Worm (Caenorhabditis elegans) whole organism, L2 larva: ENCODE data around the gene rpn-2.

ENCODE experiments used
- C34F6.9 ChIP-seq: fragments of 150-350 bp; optimal IDR thresholded peaks from 2 replicates; lab custom pipeline; 2014; ENCODE audit warnings: missing biosample characterization, missing genetic modification characterization
- F13H6.1 ChIP-seq: sonication (generic microtip); optimal IDR thresholded peaks from 2 replicates; lab custom pipeline; 2016; ENCODE audit warnings: missing genetic modification characterization, missing compliant biosample characterization
- Y55F3AM.14 ChIP-seq: fragments of 200-800 bp; sonication (Bioruptor generic); optimal IDR thresholded peaks from 2 replicates; lab custom pipeline; 2018; ENCODE audit warnings: mild to moderate bottlenecking, missing genetic modification characterization, missing compliant biosample characterization
- alr-1 ChIP-seq: fragments of 150-350 bp; optimal IDR thresholded peaks from 2 replicates; lab custom pipeline; 2014; ENCODE audit warnings: missing biosample characterization, missing genetic modification characterization
- aly-2 ChIP-seq: fragments of 150-350 bp; optimal IDR thresholded peaks from 2 replicates; lab custom pipeline; 2014; ENCODE audit warnings: missing biosample characterization, missing genetic modification characterization
- ama-1 ChIP-seq: fragments of 150-350 bp; optimal IDR thresholded peaks from 2 replicates; lab custom pipeline; 2018; ENCODE audit warnings: inconsistent platforms
- blmp-1 ChIP-seq: sonication (generic microtip); optimal IDR thresholded peaks from 2 replicates; lab custom pipeline; 2017; ENCODE audit warnings: missing genetic modification characterization, mild to moderate bottlenecking, missing compliant biosample characterization, antibody characterized with exemption, moderate library complexity; ENCODE audit not compliant: insufficient read depth
- ceh-82 ChIP-seq: fragments of 150-350 bp; optimal IDR thresholded peaks from 2 replicates; lab custom pipeline; 2014; ENCODE audit warnings: missing biosample characterization, missing genetic modification characterization
- crh-2 ChIP-seq: sonication (generic microtip); optimal IDR thresholded peaks from 2 replicates; lab custom pipeline; 2017; ENCODE audit warnings: missing biosample characterization, missing genetic modification characterization
- dmd-4 ChIP-seq: sonication (generic microtip); optimal IDR thresholded peaks from 2 replicates; lab custom pipeline; 2017; ENCODE audit warnings: missing biosample characterization, missing genetic modification characterization
- egl-27 ChIP-seq: sonication (generic microtip); optimal IDR thresholded peaks from 3 replicates; lab custom pipeline; 2017; ENCODE audit warnings: missing biosample characterization, missing genetic modification reagents, missing genetic modification characterization
- fos-1 ChIP-seq: fragments of 150-350 bp; optimal IDR thresholded peaks from 2 replicates; lab custom pipeline; 2014; ENCODE audit warnings: missing biosample characterization, missing genetic modification characterization
- gmeb-1 ChIP-seq: fragments of 150-350 bp; optimal IDR thresholded peaks from 2 replicates; lab custom pipeline; 2014; ENCODE audit warnings: missing biosample characterization, missing genetic modification characterization
- lin-11 ChIP-seq: fragments of 150-350 bp; sonication (generic microtip); optimal IDR thresholded peaks from 2 replicates; lab custom pipeline; 2014; ENCODE audit warnings: missing biosample characterization, missing genetic modification characterization, inconsistent platforms, mixed read lengths
- lsy-2 ChIP-seq, 2 experiments: fragments of 150-350 bp in 1 of 2; sonication (generic microtip) in 1 of 2; optimal IDR thresholded peaks; 2 replicates each; lab custom pipeline; 2014 to 2017; ENCODE audit warnings: missing biosample characterization in 2 of 2, missing genetic modification characterization in 2 of 2
- mab-5 ChIP-seq: fragments of 150-350 bp; optimal IDR thresholded peaks from 2 replicates; lab custom pipeline; 2014; ENCODE audit warnings: missing biosample characterization, missing genetic modification characterization
- mbf-1 ChIP-seq: sonication (generic microtip); optimal IDR thresholded peaks from 2 replicates; lab custom pipeline; 2017; ENCODE audit warnings: missing biosample characterization, missing genetic modification characterization
- mdl-1 ChIP-seq, 2 experiments: fragments of 150-350 bp in 1 of 2; sonication (generic microtip) in 1 of 2; optimal IDR thresholded peaks; 2 replicates each; lab custom pipeline; 2017; ENCODE audit warnings: missing biosample characterization in 2 of 2, missing genetic modification characterization in 2 of 2
- nhr-10 ChIP-seq: sonication (generic microtip); optimal IDR thresholded peaks from 2 replicates; lab custom pipeline; 2017; ENCODE audit warnings: missing biosample characterization, missing genetic modification characterization
- nhr-12 ChIP-seq: fragments of 150-350 bp; optimal IDR thresholded peaks from 2 replicates; lab custom pipeline; 2014; ENCODE audit warnings: missing biosample characterization, missing genetic modification characterization
- nhr-21 ChIP-seq: fragments of 150-350 bp; optimal IDR thresholded peaks from 2 replicates; lab custom pipeline; 2014; ENCODE audit warnings: missing biosample characterization, missing genetic modification characterization
- nhr-23 ChIP-seq: fragments of 150-350 bp; optimal IDR thresholded peaks from 2 replicates; lab custom pipeline; 2014; ENCODE audit warnings: missing biosample characterization, missing genetic modification reagents, missing genetic modification characterization
- nhr-25 ChIP-seq: fragments of 150-350 bp; sonication (generic microtip); optimal IDR thresholded peaks from 3 replicates; lab custom pipeline; 2014; ENCODE audit warnings: missing biosample characterization, missing genetic modification characterization
- nhr-77 ChIP-seq: fragments of 150-350 bp; optimal IDR thresholded peaks from 2 replicates; lab custom pipeline; 2014; ENCODE audit warnings: missing biosample characterization, missing genetic modification characterization
- sma-3 ChIP-seq: sonication (generic microtip); optimal IDR thresholded peaks from 2 replicates; lab custom pipeline; 2016; ENCODE audit warnings: missing genetic modification reagents, missing genetic modification characterization, missing compliant biosample characterization
- sma-9 ChIP-seq, 2 experiments: fragments of 150-350 bp in 1 of 2; sonication (generic microtip) in 1 of 2; optimal IDR thresholded peaks; 2 replicates each; lab custom pipeline; 2014 to 2016; ENCODE audit warnings: missing genetic modification characterization in 2 of 2, mild to moderate bottlenecking in 1 of 2, missing biosample characterization in 1 of 2, missing compliant biosample characterization in 1 of 2, missing genetic modification reagents in 1 of 2, moderate library complexity in 1 of 2
- unc-39 ChIP-seq: fragments of 150-350 bp; optimal IDR thresholded peaks from 2 replicates; lab custom pipeline; 2014; ENCODE audit warnings: missing biosample characterization, missing genetic modification characterization
- unc-55 ChIP-seq: fragments of 150-350 bp; sonication (generic microtip); optimal IDR thresholded peaks from 3 replicates; lab custom pipeline; 2014; ENCODE audit warnings: missing biosample characterization, missing genetic modification reagents, missing genetic modification characterization
- unc-62 ChIP-seq: fragments of 150-350 bp; optimal IDR thresholded peaks from 2 replicates; lab custom pipeline; 2014; ENCODE audit warnings: missing biosample characterization, missing genetic modification reagents, missing genetic modification characterization
- zag-1 ChIP-seq: fragments of 150-350 bp; optimal IDR thresholded peaks from 2 replicates; lab custom pipeline; 2014; ENCODE audit warnings: missing biosample characterization, missing genetic modification characterization

Gene rpn-2

DNA sequence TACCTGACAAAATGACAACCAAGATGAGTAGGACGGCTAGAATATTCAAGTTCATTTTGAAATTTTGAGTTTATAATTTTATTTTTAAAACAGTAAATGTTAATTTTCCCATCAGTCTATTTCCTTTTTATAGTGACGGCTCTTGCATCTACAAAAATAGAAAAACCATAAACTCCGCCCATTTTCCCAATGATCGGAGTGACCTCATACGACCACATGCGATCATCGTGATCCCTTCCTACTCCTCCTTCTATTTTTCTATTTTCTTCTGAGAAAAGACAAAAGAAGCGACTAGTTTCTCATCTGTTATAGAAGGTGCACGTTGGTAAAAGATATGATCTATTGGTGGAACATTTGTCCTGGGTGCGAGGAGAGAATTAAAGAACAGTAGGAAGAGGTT, 16.5 kb downstream of the rpn-2 start, which contains the start of gene C23G10.11:
Gene C23G10.11, minus strand, starts transcription at position 101 of the 400 bp plus-strand sequence.
- TF ChIP-seq C34F6.9 (tag; lab: Kevin White, UChicago) (no peak), lin-11 (no peak), Y55F3AM.14 (GFP tag; lab: Kevin White, UChicago) (no peak), nhr-77 (tag; lab: Kevin White, UChicago) (no peak), sma-3 (GFP tag; lab: Kevin White, UChicago) (no peak), mdl-1 (tag; optimal IDR thresholded peaks at IDR 0.05; lab: Kevin White, UChicago) (no peak)

DNA sequence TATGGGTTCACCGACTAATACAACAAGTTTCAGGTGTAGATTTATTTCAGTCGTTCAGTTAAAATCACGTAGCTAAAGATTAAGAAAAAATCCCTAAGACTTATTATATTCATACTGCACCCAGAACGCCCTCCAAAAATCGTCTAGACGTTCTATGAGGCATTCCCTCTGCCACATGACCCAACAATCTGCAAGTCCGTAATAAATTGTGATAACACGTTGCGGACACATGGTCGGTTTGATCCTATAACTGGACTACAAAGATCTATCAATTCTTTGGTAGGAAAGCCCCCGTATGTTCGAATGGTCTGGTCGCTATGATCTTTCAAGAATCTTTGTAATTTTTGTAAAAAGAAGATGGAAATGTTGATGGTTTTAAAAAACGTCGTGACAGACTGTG, 17.0 kb downstream of the rpn-2 start:
- TF ChIP-seq nhr-21 (tag; lab: Kevin White, UChicago): peak; percentile 57
- TF ChIP-seq nhr-12 (tag; lab: Kevin White, UChicago): no peak
- peak; percentile 56 for TF ChIP-seq sma-9 (GFP tag; optimal IDR thresholded peaks at IDR 0.05; lab: Kevin White, UChicago)
- TF ChIP-seq sma-9 (tag; optimal IDR thresholded peaks at IDR 0.05; lab: Kevin White, UChicago): no peak
- TF ChIP-seq blmp-1 (tag; lab: Kevin White, UChicago): peak; percentile 41
- no peak for TF ChIP-seq unc-62 (GFP tag; lab: Kevin White, UChicago)
- no peak for TF ChIP-seq nhr-10 (tag; lab: Kevin White, UChicago)
- TF ChIP-seq sma-3 (GFP tag; lab: Kevin White, UChicago): no peak
- TF ChIP-seq egl-27 (tag; lab: Kevin White, UChicago): no peak
- TF ChIP-seq, all 48 proteins: peak for 3

DNA sequence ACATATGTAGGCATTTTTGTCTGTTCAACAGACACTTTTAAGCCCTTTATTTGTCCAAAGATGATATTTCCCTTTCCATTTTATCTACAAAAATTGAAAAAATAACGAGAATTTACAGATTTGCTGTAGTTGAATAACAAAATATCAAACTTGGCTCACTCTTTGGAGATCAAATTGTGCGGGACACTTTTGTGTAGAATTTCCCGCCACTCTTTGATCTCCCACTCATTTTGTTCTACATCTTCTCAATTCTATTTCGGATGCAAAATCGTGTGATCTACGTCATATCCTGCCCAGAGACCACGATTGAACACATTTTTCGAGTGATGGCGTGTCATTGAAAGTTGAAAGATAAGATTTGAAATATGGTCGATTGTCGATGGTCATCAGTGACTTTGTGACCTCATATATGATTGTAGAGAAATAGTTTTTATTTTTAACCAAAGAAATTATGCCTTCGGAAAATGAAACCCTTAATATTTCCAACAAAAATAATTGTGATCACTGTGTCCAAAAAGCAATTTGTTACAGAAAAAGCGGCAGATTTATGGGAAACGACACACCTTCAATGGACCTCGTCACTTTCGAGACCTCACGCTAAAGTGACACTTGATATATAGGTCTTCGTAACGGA, 18.0 kb downstream of the rpn-2 start, which contains the start of gene hot-4:
Gene hot-4, plus strand, starts transcription at position 584 of the 634 bp plus-strand sequence.
- TF ChIP-seq aly-2 (tag; lab: Kevin White, UChicago) (no peak), zag-1 (tag; lab: Kevin White, UChicago) (no peak), blmp-1 (tag; lab: Kevin White, UChicago) (no peak), ama-1 (no peak), unc-62 (GFP tag; lab: Kevin White, UChicago) (no peak), lsy-2 (tag; optimal IDR thresholded peaks at IDR 0.05; lab: Kevin White, UChicago) (no peak), ceh-82 (no peak), mab-5 (no peak), egl-27 (tag; lab: Kevin White, UChicago) (no peak), sma-9 (GFP tag; optimal IDR thresholded peaks at IDR 0.05; lab: Kevin White, UChicago) (no peak), sma-9 (tag; optimal IDR thresholded peaks at IDR 0.05; lab: Kevin White, UChicago) (no peak), F13H6.1 (tag; lab: Kevin White, UChicago) (no peak)

DNA sequence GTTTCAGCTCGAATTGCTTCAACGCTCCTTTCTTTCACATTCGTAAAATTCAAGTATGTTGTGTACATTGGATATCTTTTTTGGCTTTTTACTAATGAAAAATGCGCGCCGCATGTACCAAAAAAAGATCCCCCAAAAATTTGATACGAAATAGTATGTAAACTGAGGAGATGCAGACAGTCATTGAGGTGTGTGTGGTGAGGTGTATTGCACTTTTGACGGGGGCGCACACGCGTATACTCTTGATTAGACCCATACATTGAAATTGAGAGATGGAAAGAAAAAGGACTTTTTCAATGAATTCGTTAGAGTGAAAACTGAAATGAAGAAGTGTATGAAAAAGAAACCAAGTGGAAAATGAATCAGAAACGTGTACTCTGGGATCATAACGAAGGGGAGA, 22.4 kb downstream of the rpn-2 start:
- TF ChIP-seq alr-1 (tag; lab: Kevin White, UChicago): no peak
- TF ChIP-seq unc-55: peak; percentile 8
- no peak for TF ChIP-seq nhr-10 (tag; lab: Kevin White, UChicago)
- no peak for TF ChIP-seq blmp-1 (tag; lab: Kevin White, UChicago)

DNA sequence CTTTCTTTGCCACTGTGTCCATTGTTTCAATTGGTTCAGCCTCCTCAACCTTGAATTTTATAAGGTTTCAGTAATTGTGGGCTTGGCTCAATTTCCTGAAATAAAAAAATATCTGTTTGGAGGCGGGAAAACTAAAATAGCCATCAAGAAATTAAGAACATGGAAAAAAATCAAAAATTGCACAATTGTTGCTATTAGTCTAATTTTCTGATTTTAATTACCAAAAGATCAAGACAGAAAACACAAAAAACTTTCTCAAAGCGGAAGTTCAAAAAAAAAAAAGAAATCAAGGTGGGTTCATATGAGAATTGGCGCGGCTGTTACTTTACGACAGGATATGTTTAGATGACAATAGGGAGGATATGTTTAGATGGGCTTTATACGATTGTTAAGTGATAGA, 31.9 kb downstream of the rpn-2 start, which contains the start of gene esyt-2:
Gene esyt-2, minus strand, starts transcription at position 101 of the 400 bp plus-strand sequence.
- TF ChIP-seq nhr-25 (tag; lab: Kevin White, UChicago) (no peak), mab-5 (no peak), aly-2 (tag; lab: Kevin White, UChicago) (no peak), ceh-82 (no peak), sma-9 (GFP tag; optimal IDR thresholded peaks at IDR 0.05; lab: Kevin White, UChicago) (no peak), sma-9 (tag; optimal IDR thresholded peaks at IDR 0.05; lab: Kevin White, UChicago) (no peak), dmd-4 (tag; lab: Kevin White, UChicago) (no peak), alr-1 (tag; lab: Kevin White, UChicago) (no peak), gmeb-1 (no peak), unc-39 (tag; lab: Kevin White, UChicago) (no peak), nhr-21 (tag; lab: Kevin White, UChicago) (no peak), nhr-23 (tag; lab: Kevin White, UChicago) (no peak), blmp-1 (tag; lab: Kevin White, UChicago) (no peak), nhr-10 (tag; lab: Kevin White, UChicago) (no peak)

DNA sequence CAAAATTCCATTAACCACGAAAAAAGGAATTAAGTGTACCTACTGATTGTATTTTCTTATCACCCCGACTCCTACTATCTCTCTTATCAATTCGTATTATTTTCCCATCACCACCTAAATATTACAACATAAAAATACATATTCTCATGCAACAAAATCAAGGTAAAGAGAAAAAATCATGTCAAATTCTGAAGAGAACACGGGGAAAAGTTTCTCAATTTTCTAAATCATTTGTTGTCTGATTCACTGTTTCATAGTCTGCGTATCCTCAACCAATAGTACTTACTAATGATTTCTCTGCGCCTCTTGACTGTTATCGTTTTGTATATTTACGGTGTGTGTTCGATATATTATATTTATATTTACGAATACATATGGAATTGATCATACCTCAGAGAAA, 32.9 kb downstream of the rpn-2 start:
- TF ChIP-seq aly-2 (tag; lab: Kevin White, UChicago) (no peak), ama-1 (no peak), mbf-1 (tag; lab: Kevin White, UChicago) (no peak), crh-2 (tag; lab: Kevin White, UChicago) (peak; percentile 59), C34F6.9 (tag; lab: Kevin White, UChicago) (peak; percentile 17), fos-1 (peak; percentile 89), egl-27 (tag; lab: Kevin White, UChicago) (peak; percentile 39)
